Fruit fly (Drosophila melanogaster) whole organism, embryonic: ENCODE results near the gene CHES-1-like.
A peak's percentile ranks its signal among the peaks of the same experiment; 100 is the strongest.

Source experiments
- Atf6 ChIP-seq: fragments of 200-800 bp; sonication (Bioruptor generic); IDR thresholded peaks from 2 replicates; pipeline ENCODE4 v1.3.6; 2022; ENCODE audit warnings: missing biosample characterization, missing genetic modification characterization
- CG11093 ChIP-seq: fragments of 200-800 bp; sonication (Bioruptor generic); IDR thresholded peaks from 3 replicates; pipeline ENCODE4 v1.3.6; 2022; ENCODE audit warnings: missing biosample characterization, missing genetic modification characterization
- CG12391 ChIP-seq: fragments of 200-800 bp; sonication (Bioruptor generic); optimal IDR thresholded peaks from 3 replicates; lab custom pipeline; 2018; ENCODE audit warnings: missing biosample characterization, mild to moderate bottlenecking, missing genetic modification characterization, moderate library complexity
- CG12659 ChIP-seq: fragments of 200-800 bp; sonication (Bioruptor generic); optimal IDR thresholded peaks from 3 replicates; lab custom pipeline; 2017; ENCODE audit warnings: mild to moderate bottlenecking, missing biosample characterization, missing genetic modification reagents, missing genetic modification characterization
- CG12769 ChIP-seq: fragments of 200-800 bp; sonication (Bioruptor generic); optimal IDR thresholded peaks from 2 replicates; lab custom pipeline; 2019; ENCODE audit warnings: missing biosample characterization, mild to moderate bottlenecking, missing genetic modification characterization, moderate library complexity
- CG13775 ChIP-seq: fragments of 200-800 bp; sonication (Bioruptor generic); optimal IDR thresholded peaks from 3 replicates; lab custom pipeline; 2017; ENCODE audit warnings: missing biosample characterization, mild to moderate bottlenecking, missing genetic modification characterization
- CG14441 ChIP-seq: fragments of 200-800 bp; sonication (Bioruptor generic); IDR thresholded peaks from 2 replicates; pipeline ENCODE4 v1.3.6; 2022; ENCODE audit warnings: missing biosample characterization, missing genetic modification characterization
- CG1603 ChIP-seq: fragments of 200-800 bp; sonication (Bioruptor generic); optimal IDR thresholded peaks from 2 replicates; lab custom pipeline; 2019; ENCODE audit warnings: missing biosample characterization, mild to moderate bottlenecking, missing genetic modification characterization, moderate library complexity
- CG1832 ChIP-seq: fragments of 200-800 bp; sonication (Bioruptor generic); optimal IDR thresholded peaks from 2 replicates; lab custom pipeline; 2017; ENCODE audit warnings: missing biosample characterization, mild to moderate bottlenecking, missing genetic modification characterization, inconsistent platforms
- CG3407 ChIP-seq: fragments of 200-800 bp; sonication (Bioruptor generic); optimal IDR thresholded peaks from 2 replicates; lab custom pipeline; 2018; ENCODE audit warnings: missing biosample characterization, mild to moderate bottlenecking, missing genetic modification characterization
- CG34376 ChIP-seq: fragments of 200-800 bp; sonication (Bioruptor generic); optimal IDR thresholded peaks from 2 replicates; lab custom pipeline; 2018; ENCODE audit warnings: missing biosample characterization, mild to moderate bottlenecking, missing genetic modification characterization
- CG42726 ChIP-seq: fragments of 200-800 bp; sonication (Bioruptor generic); IDR thresholded peaks from 2 replicates; pipeline ENCODE4 v1.3.6; 2022; ENCODE audit warnings: missing biosample characterization, missing genetic modification characterization; ENCODE audit not compliant: partially characterized antibody
- CG6689 ChIP-seq: fragments of 200-800 bp; sonication (Bioruptor generic); IDR thresholded peaks from 2 replicates; pipeline ENCODE4 v1.3.6; 2022; ENCODE audit warnings: missing biosample characterization, missing genetic modification characterization
- CG7839 ChIP-seq: fragments of 200-800 bp; sonication (Bioruptor generic); optimal IDR thresholded peaks from 3 replicates; lab custom pipeline; 2018; ENCODE audit warnings: missing biosample characterization, mild to moderate bottlenecking, missing genetic modification characterization, moderate library complexity
- CG7928 ChIP-seq: fragments of 200-800 bp; sonication (Bioruptor generic); optimal IDR thresholded peaks from 2 replicates; lab custom pipeline; 2017; ENCODE audit warnings: missing biosample characterization, mild to moderate bottlenecking, missing genetic modification characterization
- CG7963 ChIP-seq: fragments of 200-800 bp; sonication (Bioruptor generic); IDR thresholded peaks from 3 replicates; pipeline ENCODE4 v1.3.6; 2022; ENCODE audit warnings: missing biosample characterization, missing genetic modification characterization; ENCODE audit not compliant: partially characterized antibody
- CG8290 ChIP-seq, 3 experiments: fragments of 200-800 bp; sonication (Bioruptor generic); optimal IDR thresholded peaks; 2 replicates each; lab custom pipeline; 2016 to 2019; ENCODE audit warnings: missing biosample characterization in 3 of 3, missing genetic modification characterization in 3 of 3, mild to moderate bottlenecking in 2 of 3, moderate library complexity in 1 of 3
- CG8388 ChIP-seq: fragments of 200-800 bp; sonication (Bioruptor generic); optimal IDR thresholded peaks from 2 replicates; lab custom pipeline; 2019; ENCODE audit warnings: missing biosample characterization, mild to moderate bottlenecking, missing genetic modification characterization, moderate library complexity
- CG8478 ChIP-seq: fragments of >200 bp; optimal IDR thresholded peaks from 2 replicates; lab custom pipeline; 2018
- E2f1 ChIP-seq: fragments of 200-800 bp; sonication (Bioruptor generic); IDR thresholded peaks from 2 replicates; pipeline ENCODE4 v1.3.6; 2022; ENCODE audit warnings: missing biosample characterization, missing genetic modification characterization
- Fer2 ChIP-seq: fragments of 200-800 bp; sonication (Bioruptor generic); optimal IDR thresholded peaks from 2 replicates; lab custom pipeline; 2018; ENCODE audit warnings: missing biosample characterization, mild to moderate bottlenecking, missing genetic modification characterization, moderate library complexity
- H2.0 ChIP-seq: fragments of 200-800 bp; sonication (Bioruptor generic); IDR thresholded peaks from 2 replicates; pipeline ENCODE4 v1.3.6; 2022; ENCODE audit warnings: missing biosample characterization, missing genetic modification characterization
- Kr ChIP-seq: fragments of 200-800 bp; sonication (Bioruptor generic); optimal IDR thresholded peaks from 2 replicates; lab custom pipeline; 2017; ENCODE audit warnings: missing biosample characterization, mild to moderate bottlenecking, missing genetic modification characterization
- MESR4 ChIP-seq: fragments of 200-800 bp; sonication (Bioruptor generic); optimal IDR thresholded peaks from 2 replicates; lab custom pipeline; 2018; ENCODE audit warnings: missing biosample characterization, mild to moderate bottlenecking, missing genetic modification characterization, moderate library complexity
- Meics ChIP-seq: fragments of 200-800 bp; sonication (Bioruptor generic); optimal IDR thresholded peaks from 2 replicates; lab custom pipeline; 2017; ENCODE audit warnings: missing biosample characterization, mild to moderate bottlenecking, missing genetic modification characterization
- Nf-YC ChIP-seq: fragments of 200-800 bp; optimal IDR thresholded peaks from 3 replicates; lab custom pipeline; 2019; ENCODE audit warnings: missing biosample characterization, mild to moderate bottlenecking, missing genetic modification characterization, moderate library complexity
- Pdp1 ChIP-seq, 2 experiments: fragments of 200-800 bp; sonication (Bioruptor generic); optimal IDR thresholded peaks; 3 replicates each; lab custom pipeline; 2016; ENCODE audit warnings: missing biosample characterization in 2 of 2, missing genetic modification characterization in 2 of 2, mild to moderate bottlenecking in 1 of 2, moderate library complexity in 1 of 2
- Sin3A ChIP-seq: fragments of >200 bp; optimal IDR thresholded peaks from 2 replicates; lab custom pipeline; 2018
- Tbp ChIP-seq: fragments of >200 bp; optimal IDR thresholded peaks from 2 replicates; lab custom pipeline; 2018; ENCODE audit warnings: missing biosample characterization, missing genetic modification characterization
- Trl ChIP-seq, 3 experiments: fragments of >200 bp in 2 of 3; fragments of 200-800 bp in 1 of 3; sonication (Bioruptor generic) in 1 of 3; optimal IDR thresholded peaks; 2 replicates in 1 of 3; 3 replicates in 2 of 3; lab custom pipeline; 2016 to 2017; ENCODE audit warnings: missing biosample characterization in 1 of 3, missing genetic modification characterization in 1 of 3
- bsh ChIP-seq, 2 experiments: fragments of 200-800 bp; sonication (Bioruptor generic); optimal IDR thresholded peaks; 2 replicates each; lab custom pipeline; 2017 to 2018; ENCODE audit warnings: mild to moderate bottlenecking in 2 of 2, missing biosample characterization in 2 of 2, missing genetic modification characterization in 2 of 2, moderate library complexity in 1 of 2
- btn ChIP-seq: fragments of 200-800 bp; sonication (Bioruptor generic); optimal IDR thresholded peaks from 2 replicates; lab custom pipeline; 2016; ENCODE audit warnings: missing biosample characterization, missing genetic modification characterization
- crol ChIP-seq: fragments of 200-800 bp; sonication (Bioruptor generic); IDR thresholded peaks from 2 replicates; pipeline ENCODE4 v1.3.6; 2022; ENCODE audit warnings: missing biosample characterization, missing genetic modification characterization
- crp ChIP-seq, 2 experiments: fragments of 200-800 bp; sonication (Bioruptor generic); optimal IDR thresholded peaks; 2 replicates in 1 of 2; 3 replicates in 1 of 2; lab custom pipeline; 2017; ENCODE audit warnings: missing biosample characterization in 2 of 2, missing genetic modification characterization in 2 of 2, mild to moderate bottlenecking in 1 of 2, moderate library complexity in 1 of 2
- fd96Cb ChIP-seq: fragments of 200-800 bp; sonication (Bioruptor generic); optimal IDR thresholded peaks from 2 replicates; lab custom pipeline; 2018; ENCODE audit warnings: missing biosample characterization, mild to moderate bottlenecking, missing genetic modification characterization, moderate library complexity
- gcm2 ChIP-seq: fragments of 200-800 bp; sonication (Bioruptor generic); optimal IDR thresholded peaks from 2 replicates; lab custom pipeline; 2016; ENCODE audit warnings: missing biosample characterization, missing genetic modification characterization
- hb ChIP-seq: fragments of 200-800 bp; sonication (Bioruptor generic); IDR thresholded peaks from 3 replicates; pipeline ENCODE4 v1.3.6; 2022; ENCODE audit warnings: missing biosample characterization, missing genetic modification characterization; ENCODE audit not compliant: partially characterized antibody
- mirr ChIP-seq: fragments of 200-800 bp; sonication (Bioruptor generic); optimal IDR thresholded peaks from 3 replicates; lab custom pipeline; 2018; ENCODE audit warnings: missing biosample characterization, mild to moderate bottlenecking, missing genetic modification characterization
- odd ChIP-seq: fragments of 200-800 bp; sonication (Bioruptor generic); optimal IDR thresholded peaks from 2 replicates; lab custom pipeline; 2017; ENCODE audit warnings: missing biosample characterization, mild to moderate bottlenecking, missing genetic modification characterization
- org-1 ChIP-seq: fragments of 200-800 bp; sonication (Bioruptor generic); optimal IDR thresholded peaks from 2 replicates; lab custom pipeline; 2017; ENCODE audit warnings: missing biosample characterization, missing genetic modification characterization
- otp ChIP-seq: fragments of 200-800 bp; sonication (Bioruptor generic); IDR thresholded peaks from 3 replicates; pipeline ENCODE4, ENCODE4 v1.3.6; 2022; ENCODE audit warnings: missing biosample characterization, missing genetic modification characterization
- pzg ChIP-seq: fragments of 200-800 bp; sonication (Bioruptor generic); optimal IDR thresholded peaks from 3 replicates; lab custom pipeline; 2018; ENCODE audit warnings: missing biosample characterization, mild to moderate bottlenecking, missing genetic modification characterization, moderate library complexity
- sc ChIP-seq, 3 experiments: fragments of >200 bp in 2 of 3; fragments of 200-800 bp in 1 of 3; sonication (Bioruptor generic) in 1 of 3; optimal IDR thresholded peaks; 2 replicates in 2 of 3; 3 replicates in 1 of 3; lab custom pipeline; 2017; ENCODE audit warnings: mild to moderate bottlenecking in 1 of 3, missing biosample characterization in 1 of 3, missing genetic modification characterization in 1 of 3, missing genetic modification reagents in 1 of 3
- tna ChIP-seq: fragments of 200-800 bp; sonication (Bioruptor generic); IDR thresholded peaks from 2 replicates; pipeline ENCODE4 v1.3.6; 2022; ENCODE audit warnings: missing biosample characterization, missing genetic modification characterization; ENCODE audit not compliant: partially characterized antibody
- tup ChIP-seq: fragments of 200-800 bp; sonication (Bioruptor generic); optimal IDR thresholded peaks from 2 replicates; lab custom pipeline; 2016; ENCODE audit warnings: missing biosample characterization, mild to moderate bottlenecking, missing genetic modification characterization, moderate library complexity
- vnd ChIP-seq: fragments of 200-800 bp; sonication (Bioruptor generic); IDR thresholded peaks from 3 replicates; pipeline ENCODE4 v1.3.6; 2022; ENCODE audit warnings: missing biosample characterization, missing genetic modification characterization; ENCODE audit not compliant: partially characterized antibody
- wor ChIP-seq: fragments of 200-800 bp; sonication (Bioruptor generic); IDR thresholded peaks from 2 replicates; pipeline ENCODE4 v1.3.6; 2022; ENCODE audit warnings: missing biosample characterization, missing genetic modification characterization
- zfh1 ChIP-seq: fragments of 200-800 bp; sonication (Bioruptor generic); IDR thresholded peaks from 3 replicates; pipeline ENCODE4 v1.3.6; 2022; ENCODE audit warnings: missing biosample characterization, missing genetic modification characterization

CHES-1-like gene

dm6 chrX:7666613-7667202 lies 42.5 kb downstream of the CHES-1-like start (continued):
- TF ChIP-seq CG1832 (GFP tag; lab: Kevin White, UChicago) (no peak), crp (GFP tag; optimal IDR thresholded peaks at IDR 0.05; lab: Kevin White, UChicago) (no peak), CG12391 (tag; lab: Kevin White, UChicago) (no peak), Fer2 (tag; lab: Kevin White, UChicago) (no peak), wor (GFP tag; lab: Robert Waterston, UW) (no peak), CG8478 (lab: Kevin White, UChicago) (no peak), Trl (optimal IDR thresholded peaks at IDR 0.05; lab: Kevin White, UChicago) (no peak), Trl (GFP tag; optimal IDR thresholded peaks at IDR 0.05; lab: Kevin White, UChicago) (no peak), CG14441 (peak; percentile 50), zfh1 (GFP tag; lab: Robert Waterston, UW) (peak; percentile 37; the same call in 1 of the 3 replicates), crol (GFP tag; lab: Robert Waterston, UW) (no peak), CG11093 (no peak), bsh (GFP tag; optimal IDR thresholded peaks at IDR 0.05; lab: Kevin White, UChicago) (peak in 1 of 2 experiments; percentile 23), CG34376 (GFP tag; lab: Kevin White, UChicago) (no peak), org-1 (GFP tag; lab: Kevin White, UChicago) (no peak), Atf6 (GFP tag; lab: Robert Waterston, UW) (0 out of 2 replicates have a peak, but pooled peaks have one; percentile 26), CG8290 (GFP tag; optimal IDR thresholded peaks at IDR 0.05; lab: Kevin White, UChicago) (no peak), CG8290 (tag; optimal IDR thresholded peaks at IDR 0.05; lab: Kevin White, UChicago) (no peak), gcm2 (GFP tag; lab: Kevin White, UChicago) (no peak), Pdp1 (GFP tag; optimal IDR thresholded peaks at IDR 0.05; lab: Kevin White, UChicago) (peak in 1 of 2 experiments; percentile 43), sc (optimal IDR thresholded peaks at IDR 0.05; lab: Kevin White, UChicago) (no peak), sc (GFP tag; optimal IDR thresholded peaks at IDR 0.05; lab: Kevin White, UChicago) (no peak), H2.0 (peak; percentile 20; the same call in 1 of the 2 replicates), CG12769 (tag; lab: Kevin White, UChicago) (peak; percentile 62), tup (GFP tag; lab: Kevin White, UChicago) (no peak), btn (GFP tag; lab: Kevin White, UChicago) (no peak), fd96Cb (tag; lab: Kevin White, UChicago) (peak; percentile 5), Meics (peak; percentile 18), otp (no peak), Tbp (no peak), CG3407 (GFP tag; lab: Kevin White, UChicago) (no peak), CG1603 (tag; lab: Kevin White, UChicago) (peak; percentile 21), odd (no peak), vnd (GFP tag; lab: Robert Waterston, UW) (0 out of 3 replicates have a peak, but pooled peaks have one; percentile 21), E2f1 (peak; percentile 36; the same call in 1 of the 2 replicates), Nf-YC (no peak), hb (GFP tag; lab: Robert Waterston, UW) (no peak), CG7963 (no peak), mirr (GFP tag; lab: Kevin White, UChicago) (peak; percentile 11), Sin3A (lab: Kevin White, UChicago) (no peak), pzg (GFP tag; lab: Kevin White, UChicago) (no peak), tna (GFP tag; lab: Robert Waterston, UW) (no peak), CG42726 (GFP tag; lab: Robert Waterston, UW) (no peak), CG12659 (GFP tag; lab: Kevin White, UChicago) (no peak), CG6689 (GFP tag; lab: Robert Waterston, UW) (peak; percentile 49; the same call in 1 of the 2 replicates), CG13775 (GFP tag; lab: Kevin White, UChicago) (no peak), CG7839 (tag; lab: Kevin White, UChicago) (peak; percentile 23), MESR4 (no peak), Kr (GFP tag; lab: Kevin White, UChicago) (no peak), CG8388 (GFP tag; lab: Kevin White, UChicago) (no peak), CG7928 (GFP tag; lab: Kevin White, UChicago) (no peak)
